Worm (Caenorhabditis elegans): Measurements from ENCODE around the gene pgap-3.

- TF ChIP-seq pqm-1 (tag; optimal IDR thresholded peaks at IDR 0.05) (no peak), npax-4 (tag; optimal IDR thresholded peaks at IDR 0.05) (no peak), ceh-24 (tag; optimal IDR thresholded peaks at IDR 0.05) (no peak), fkh-10 (GFP tag; optimal IDR thresholded peaks at IDR 0.05) (no peak), unc-55 (GFP tag; optimal IDR thresholded peaks at IDR 0.05) (no peak), dve-1 (tag; optimal IDR thresholded peaks at IDR 0.05) (no peak)
Measured at ce11 chrV:6067112-6067511, 19.4 kb upstream of the pgap-3 start, which contains the start of gene srh-10.
